Worm (Caenorhabditis elegans) whole organism, L3 larva: ENCODE measurements around the gene ile-2.

Source experiments
- aly-2 ChIP-seq: fragments of 150-350 bp; optimal IDR thresholded peaks from 2 replicates; lab custom pipeline; 2014; ENCODE audit warnings: missing biosample characterization, missing genetic modification characterization
- ceh-16 ChIP-seq: sonication (generic microtip); optimal IDR thresholded peaks from 2 replicates; lab custom pipeline; 2017; ENCODE audit warnings: missing biosample characterization, missing genetic modification characterization
- ceh-28 ChIP-seq: fragments of 150-350 bp; optimal IDR thresholded peaks from 2 replicates; lab custom pipeline; 2014; ENCODE audit warnings: missing biosample characterization, missing genetic modification reagents, missing genetic modification characterization
- ceh-82 ChIP-seq: fragments of 150-350 bp; optimal IDR thresholded peaks from 2 replicates; lab custom pipeline; 2014; ENCODE audit warnings: missing biosample characterization, missing genetic modification characterization
- daf-12 ChIP-seq: fragments of 150-350 bp; optimal IDR thresholded peaks from 2 replicates; lab custom pipeline; 2014; ENCODE audit warnings: missing biosample characterization, missing genetic modification reagents, missing genetic modification characterization
- egl-27 ChIP-seq: sonication (generic microtip); optimal IDR thresholded peaks from 4 replicates; lab custom pipeline; 2017; ENCODE audit warnings: missing biosample characterization, missing genetic modification reagents, missing genetic modification characterization
- egl-5 ChIP-seq: fragments of 150-350 bp; optimal IDR thresholded peaks from 2 replicates; lab custom pipeline; 2017; ENCODE audit warnings: missing biosample characterization, missing genetic modification reagents, missing genetic modification characterization, inconsistent platforms
- elt-1 ChIP-seq: fragments of 150-350 bp; optimal IDR thresholded peaks from 2 replicates; lab custom pipeline; 2014; ENCODE audit warnings: missing biosample characterization, missing genetic modification characterization
- elt-2 ChIP-seq: sonication (generic microtip); optimal IDR thresholded peaks from 2 replicates; lab custom pipeline; 2016; ENCODE audit warnings: missing genetic modification reagents, mild to moderate bottlenecking, missing genetic modification characterization, missing compliant biosample characterization
- elt-3 ChIP-seq, 3 experiments: fragments of 150-350 bp in 1 of 3; sonication (generic microtip) in 2 of 3; optimal IDR thresholded peaks; 2 replicates in 2 of 3; 4 replicates in 1 of 3; lab custom pipeline; 2014 to 2017; ENCODE audit warnings: missing biosample characterization in 3 of 3, missing genetic modification characterization in 3 of 3
- eor-1 ChIP-seq, 2 experiments: fragments of 150-350 bp; optimal IDR thresholded peaks; 2 replicates each; lab custom pipeline; 2014 to 2018; ENCODE audit warnings: missing biosample characterization in 2 of 2, missing genetic modification characterization in 2 of 2
- fkh-10 ChIP-seq: sonication (generic microtip); optimal IDR thresholded peaks from 2 replicates; lab custom pipeline; 2017; ENCODE audit warnings: missing biosample characterization, missing genetic modification reagents, missing genetic modification characterization
- fkh-2 ChIP-seq: fragments of 150-350 bp; optimal IDR thresholded peaks from 2 replicates; lab custom pipeline; 2014; ENCODE audit warnings: missing biosample characterization, missing genetic modification reagents, missing genetic modification characterization
- fos-1 ChIP-seq: fragments of 150-350 bp; optimal IDR thresholded peaks from 2 replicates; lab custom pipeline; 2014; ENCODE audit warnings: missing biosample characterization, missing genetic modification characterization
- hmg-11 ChIP-seq: sonication (generic microtip); optimal IDR thresholded peaks from 2 replicates; lab custom pipeline; 2016; ENCODE audit warnings: missing genetic modification characterization, missing compliant biosample characterization
- jun-1 ChIP-seq: fragments of 150-350 bp; optimal IDR thresholded peaks from 2 replicates; lab custom pipeline; 2014; ENCODE audit warnings: missing biosample characterization, missing genetic modification reagents, missing genetic modification characterization
- lin-15B ChIP-seq: fragments of 150-350 bp; optimal IDR thresholded peaks from 2 replicates; lab custom pipeline; 2014; ENCODE audit warnings: missing biosample characterization, missing genetic modification characterization
- lsy-12 ChIP-seq: sonication (generic microtip); optimal IDR thresholded peaks from 2 replicates; lab custom pipeline; 2016; ENCODE audit warnings: mild to moderate bottlenecking, missing genetic modification characterization, missing compliant biosample characterization
- mdl-1 ChIP-seq: fragments of 150-350 bp; optimal IDR thresholded peaks from 2 replicates; lab custom pipeline; 2014; ENCODE audit warnings: missing biosample characterization, missing genetic modification characterization
- mml-1 ChIP-seq: fragments of 150-350 bp; sonication (generic microtip); optimal IDR thresholded peaks from 3 replicates; lab custom pipeline; 2014; ENCODE audit warnings: missing biosample characterization, missing genetic modification characterization
- nhr-11 ChIP-seq: fragments of 150-350 bp; optimal IDR thresholded peaks from 2 replicates; lab custom pipeline; 2014; ENCODE audit warnings: missing biosample characterization, missing genetic modification characterization
- nhr-23 ChIP-seq: fragments of 150-350 bp; optimal IDR thresholded peaks from 2 replicates; lab custom pipeline; 2014; ENCODE audit warnings: missing biosample characterization, missing genetic modification reagents, missing genetic modification characterization
- nhr-25 ChIP-seq: sonication (generic microtip); optimal IDR thresholded peaks from 2 replicates; lab custom pipeline; 2017; ENCODE audit warnings: missing biosample characterization, missing genetic modification characterization
- nhr-43 ChIP-seq: sonication (generic microtip); optimal IDR thresholded peaks from 2 replicates; lab custom pipeline; 2016; ENCODE audit warnings: mild to moderate bottlenecking, missing genetic modification characterization, missing compliant biosample characterization; ENCODE audit not compliant: poor library complexity, severe bottlenecking
- nhr-76 ChIP-seq: fragments of 150-350 bp; sonication (generic microtip); optimal IDR thresholded peaks from 5 replicates; lab custom pipeline; 2014; ENCODE audit warnings: missing biosample characterization, missing genetic modification characterization
- nhr-77 ChIP-seq: fragments of 150-350 bp; optimal IDR thresholded peaks from 2 replicates; lab custom pipeline; 2014; ENCODE audit warnings: missing biosample characterization, missing genetic modification characterization
- pha-4 ChIP-seq: fragments of 150-350 bp; optimal IDR thresholded peaks from 2 replicates; lab custom pipeline; 2014; ENCODE audit warnings: missing biosample characterization, missing genetic modification reagents, missing genetic modification characterization
- pqm-1 ChIP-seq: fragments of 150-350 bp; optimal IDR thresholded peaks from 2 replicates; lab custom pipeline; 2017; ENCODE audit warnings: missing biosample characterization, missing genetic modification characterization, inconsistent platforms
- sea-2 ChIP-seq: fragments of 150-350 bp; sonication (generic microtip); optimal IDR thresholded peaks from 4 replicates; lab custom pipeline; 2014; ENCODE audit warnings: missing biosample characterization, missing genetic modification reagents, missing genetic modification characterization
- snpc-4 ChIP-seq: fragments of 150-350 bp; optimal IDR thresholded peaks from 2 replicates; lab custom pipeline; 2014; ENCODE audit warnings: missing biosample characterization, missing genetic modification characterization
- tbx-2 ChIP-seq: sonication (generic microtip); optimal IDR thresholded peaks from 2 replicates; lab custom pipeline; 2016; ENCODE audit warnings: mild to moderate bottlenecking, missing genetic modification characterization, missing compliant biosample characterization
- unc-39 ChIP-seq: sonication (generic microtip); optimal IDR thresholded peaks from 4 replicates; lab custom pipeline; 2017; ENCODE audit warnings: missing biosample characterization, missing genetic modification characterization
- zag-1 ChIP-seq: fragments of 150-350 bp; optimal IDR thresholded peaks from 2 replicates; lab custom pipeline; 2014; ENCODE audit warnings: missing biosample characterization, missing genetic modification characterization
- ztf-11 ChIP-seq: fragments of 150-350 bp; optimal IDR thresholded peaks from 2 replicates; lab custom pipeline; 2014; ENCODE audit warnings: missing biosample characterization, missing genetic modification characterization
- ztf-4 ChIP-seq: fragments of 150-350 bp; optimal IDR thresholded peaks from 2 replicates; lab custom pipeline; 2014; ENCODE audit warnings: missing biosample characterization, missing genetic modification characterization

Gene ile-2

DNA sequence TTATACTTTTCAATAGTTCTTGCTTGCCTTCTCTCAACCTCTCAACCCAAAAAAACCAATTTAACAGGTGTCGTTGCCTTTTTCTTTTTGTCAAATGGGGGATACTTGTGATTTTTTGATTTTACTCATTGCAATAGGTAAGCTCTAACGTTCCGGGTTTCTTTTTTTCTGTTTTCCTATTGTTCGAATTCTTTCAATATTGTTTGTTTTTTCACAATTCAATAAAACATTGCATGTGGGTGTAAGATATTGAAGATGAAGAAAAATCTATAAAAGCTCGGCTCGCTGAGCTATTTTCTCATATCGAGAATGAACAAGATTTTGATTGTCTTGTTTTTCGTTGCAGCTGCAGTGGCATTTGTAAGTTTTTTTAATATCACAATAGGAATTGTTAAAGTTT is 2.1 kb downstream of the ile-2 start, which contains the start of gene T04G9.7:
TSS of gene T04G9.7 (plus strand) at position 301 of the 400 bp plus-strand sequence.
- TF ChIP-seq hmg-11 (tag; lab: Kevin White, UChicago), result no peak
- no peak for TF ChIP-seq ztf-4 (tag; lab: Kevin White, UChicago)

DNA sequence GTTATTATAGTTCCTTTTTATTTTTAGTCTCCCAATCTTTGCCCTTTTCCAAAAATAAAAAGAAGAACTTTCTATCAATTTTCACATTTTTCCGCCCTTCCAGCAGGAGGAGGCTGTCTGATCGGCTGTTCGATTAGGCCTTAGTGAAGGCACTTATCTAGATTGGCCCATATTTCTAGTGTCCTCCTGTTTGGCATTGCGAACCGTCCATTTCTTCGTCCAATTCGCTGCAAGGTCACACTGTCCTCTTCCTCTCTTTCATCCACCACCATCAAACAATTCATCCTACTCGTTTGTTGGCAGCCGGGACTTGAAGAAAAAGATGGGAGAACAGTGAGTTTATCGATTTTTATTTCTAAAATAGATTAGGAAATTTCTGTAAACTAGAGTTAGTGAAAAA is 3.8 kb downstream of the ile-2 start, which contains the start of gene T04G9.4:
TSS of gene T04G9.4 (plus strand) at position 293 of the 400 bp plus-strand sequence.
- TF ChIP-seq nhr-25 (tag; lab: Kevin White, UChicago) (peak; percentile 75), egl-5 (tag; lab: Kevin White, UChicago) (no peak), elt-1 (tag; lab: Kevin White, UChicago) (peak; percentile 26), nhr-11 (tag; lab: Kevin White, UChicago) (no peak), nhr-23 (tag; lab: Kevin White, UChicago) (peak; percentile 24), eor-1 (tag; optimal IDR thresholded peaks at IDR 0.05; lab: Kevin White, UChicago) (no peak), pqm-1 (tag; lab: Kevin White, UChicago) (no peak), ceh-82 (no peak)
- TF ChIP-seq, all 47 proteins: peak for 3

DNA sequence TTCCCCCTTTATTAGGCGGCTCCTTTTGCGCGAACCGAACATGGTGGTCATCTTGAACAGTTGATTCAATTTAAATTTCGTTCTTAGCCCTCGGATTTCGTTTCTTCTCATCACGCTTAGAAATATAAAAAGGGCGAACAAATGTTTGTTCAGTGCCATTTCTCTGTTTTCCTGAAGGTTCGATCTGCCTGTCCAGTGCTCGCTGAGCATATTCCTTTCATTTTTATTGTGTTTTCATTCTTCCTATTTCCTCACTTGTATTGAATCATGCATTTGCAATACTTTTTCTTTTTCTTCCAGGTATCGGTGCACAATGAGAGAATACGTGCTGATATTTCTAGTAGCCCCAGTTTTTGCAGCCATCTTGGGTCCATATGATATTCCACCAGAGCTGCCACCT is 9.0 kb downstream of the ile-2 start, which contains the start of gene nas-15:
TSS of gene nas-15 (plus strand) at position 301 of the 400 bp plus-strand sequence.
- TF ChIP-seq jun-1, result no peak
- no peak for TF ChIP-seq pqm-1 (tag; lab: Kevin White, UChicago)
- TF ChIP-seq, all 47 proteins: peak for 0

DNA sequence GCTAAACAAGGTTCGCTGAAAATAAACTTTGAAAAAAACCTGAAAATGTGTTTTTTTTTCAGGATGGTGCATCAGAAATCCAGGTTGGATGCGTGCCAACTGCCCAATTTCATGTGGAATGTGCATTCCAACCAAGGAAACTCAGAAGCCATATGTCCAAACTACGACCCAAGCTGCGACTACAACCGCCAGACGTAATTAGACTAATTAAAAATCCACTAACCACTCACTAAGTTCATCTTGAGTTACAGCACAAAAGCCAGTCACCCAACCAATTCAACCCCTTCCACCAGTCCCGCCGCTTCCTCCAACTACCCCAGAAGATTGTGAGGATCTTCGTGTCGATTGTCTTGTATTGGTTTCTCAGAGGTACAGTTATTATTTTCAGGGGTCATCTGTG is 10.9 kb downstream of the ile-2 start:
- TF ChIP-seq elt-1 (tag; lab: Kevin White, UChicago) (no peak), unc-39 (tag; lab: Kevin White, UChicago) (no peak), lsy-12 (tag; lab: Kevin White, UChicago) (no peak), zag-1 (no peak), elt-3 (tag; optimal IDR thresholded peaks at IDR 0.05; lab: Kevin White, UChicago) (no peak)

DNA sequence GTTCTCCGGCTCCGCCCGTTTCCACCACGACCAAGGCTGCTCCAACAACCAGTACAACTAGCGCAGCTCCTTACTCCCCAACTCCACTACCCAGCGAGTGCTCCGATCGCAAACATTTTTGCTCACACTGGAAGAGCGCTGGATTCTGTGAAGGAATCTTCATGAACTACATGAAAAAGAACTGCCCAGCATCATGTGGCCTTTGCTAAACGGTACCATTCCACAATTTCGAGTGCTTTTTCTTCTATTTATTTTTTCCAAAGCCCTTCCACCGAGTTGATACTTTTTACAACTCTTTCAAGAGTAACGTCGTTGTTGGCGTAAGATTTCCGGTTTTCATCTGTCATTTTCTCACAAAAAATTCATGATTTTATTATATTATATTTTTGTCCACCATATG is 11.6 kb downstream of the ile-2 start:
- no peak for TF ChIP-seq jun-1
- TF ChIP-seq egl-27, result no peak
- no peak for TF ChIP-seq fkh-2
- no peak for TF ChIP-seq mml-1 (tag; lab: Kevin White, UChicago)
- TF ChIP-seq hmg-11 (tag; lab: Kevin White, UChicago), result no peak
- TF ChIP-seq daf-12 (tag; lab: Kevin White, UChicago), result no peak

DNA sequence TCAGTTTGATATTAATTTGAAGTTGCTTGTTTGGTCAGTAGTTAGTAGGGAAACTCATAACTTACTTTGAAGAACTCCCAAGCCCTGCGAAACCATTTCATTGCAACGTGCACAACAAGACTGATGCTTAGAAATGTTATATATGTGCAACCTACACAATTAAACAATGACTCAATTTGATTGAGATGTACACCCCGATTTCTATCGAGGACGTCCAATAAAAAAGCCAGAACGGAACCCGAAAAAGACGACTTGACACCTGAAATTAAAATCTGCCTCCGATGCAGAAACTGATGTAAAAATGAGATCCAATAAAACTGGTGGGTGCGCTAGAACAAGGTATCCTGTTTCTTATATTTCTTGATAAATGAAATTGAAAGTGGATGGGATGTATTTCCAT is 16.5 kb downstream of the ile-2 start, which contains the start of gene T04G9.6:
TSS of gene T04G9.6 (minus strand) at position 101 of the 400 bp plus-strand sequence.
- TF ChIP-seq egl-5 (tag; lab: Kevin White, UChicago), result no peak
- TF ChIP-seq sea-2, result no peak
- no peak for TF ChIP-seq jun-1
- no peak for TF ChIP-seq lin-15B
- no peak for TF ChIP-seq pha-4 (tag; lab: Kevin White, UChicago)
- TF ChIP-seq mml-1 (tag; lab: Kevin White, UChicago), result no peak
- TF ChIP-seq ceh-82, result no peak
- no peak for TF ChIP-seq hmg-11 (tag; lab: Kevin White, UChicago)
- no peak for TF ChIP-seq fkh-10 (GFP tag; lab: Kevin White, UChicago)
- TF ChIP-seq unc-39 (tag; lab: Kevin White, UChicago), result no peak
- no peak for TF ChIP-seq ceh-16 (tag; lab: Kevin White, UChicago)
- no peak for TF ChIP-seq ztf-11 (tag; lab: Kevin White, UChicago)
- TF ChIP-seq mdl-1 (tag; lab: Kevin White, UChicago), result no peak
- no peak for TF ChIP-seq fos-1
- TF ChIP-seq egl-27, result no peak
- no peak for TF ChIP-seq nhr-76 (tag; lab: Kevin White, UChicago)
- no peak for TF ChIP-seq snpc-4 (tag; lab: Kevin White, UChicago)
- TF ChIP-seq aly-2 (tag; lab: Kevin White, UChicago), result no peak
- no peak for TF ChIP-seq nhr-25 (tag; lab: Kevin White, UChicago)
- TF ChIP-seq, all 47 proteins: peak for 0

DNA sequence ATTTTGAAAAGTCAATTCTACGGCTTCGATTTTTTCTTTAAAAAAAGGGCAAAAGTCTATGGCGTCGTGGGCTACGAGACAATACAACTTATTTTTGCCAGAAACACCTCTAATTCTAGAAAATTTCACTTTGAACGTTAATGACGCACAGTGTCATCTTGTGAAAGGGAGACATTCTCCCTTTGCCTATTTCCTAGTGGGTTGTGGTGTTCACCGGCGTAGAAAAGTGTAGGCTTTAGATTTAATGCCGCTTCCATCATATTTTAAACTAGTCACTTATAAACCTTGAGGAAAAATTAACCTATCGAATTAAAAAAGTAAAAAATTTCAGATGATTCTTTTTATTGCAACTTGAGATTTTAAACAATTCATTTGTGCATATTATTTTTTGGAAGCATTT is 17.0 kb downstream of the ile-2 start:
- TF ChIP-seq ceh-16 (tag; lab: Kevin White, UChicago), result no peak
- no peak for TF ChIP-seq elt-2 (tag; lab: Kevin White, UChicago)
- TF ChIP-seq jun-1, result no peak
- no peak for TF ChIP-seq zag-1
- TF ChIP-seq tbx-2 (tag; lab: Kevin White, UChicago), result peak; percentile 19
- no peak for TF ChIP-seq elt-3 (tag; optimal IDR thresholded peaks at IDR 0.05; lab: Kevin White, UChicago)
- TF ChIP-seq nhr-43 (tag; lab: Kevin White, UChicago), result peak; percentile 17
- peak; percentile 11 for TF ChIP-seq nhr-77 (tag; lab: Kevin White, UChicago)
- TF ChIP-seq fkh-2, result no peak
- peak; percentile 43 for TF ChIP-seq ceh-28
- TF ChIP-seq nhr-23 (tag; lab: Kevin White, UChicago), result peak; percentile 23
- TF ChIP-seq sea-2, result no peak
